Worm (Caenorhabditis elegans) whole organism, L4/young adult: ENCODE results near the gene W04G3.13.

Experiments
- W03F9.2 ChIP-seq: fragments of 150-350 bp; optimal IDR thresholded peaks from 2 replicates; lab custom pipeline; 2014; ENCODE audit warnings: missing biosample characterization, missing genetic modification characterization
- dao-5 ChIP-seq: sonication (generic microtip); optimal IDR thresholded peaks from 2 replicates; lab custom pipeline; 2016; ENCODE audit warnings: missing genotype, missing genetic modification characterization, moderate library complexity, missing compliant biosample characterization
- him-1 ChIP-seq: sonication (generic microtip); optimal IDR thresholded peaks from 2 replicates; lab custom pipeline; 2016; ENCODE audit warnings: missing genotype, missing genetic modification reagents, missing genetic modification characterization, missing compliant biosample characterization

W04G3.13 gene

DNA sequence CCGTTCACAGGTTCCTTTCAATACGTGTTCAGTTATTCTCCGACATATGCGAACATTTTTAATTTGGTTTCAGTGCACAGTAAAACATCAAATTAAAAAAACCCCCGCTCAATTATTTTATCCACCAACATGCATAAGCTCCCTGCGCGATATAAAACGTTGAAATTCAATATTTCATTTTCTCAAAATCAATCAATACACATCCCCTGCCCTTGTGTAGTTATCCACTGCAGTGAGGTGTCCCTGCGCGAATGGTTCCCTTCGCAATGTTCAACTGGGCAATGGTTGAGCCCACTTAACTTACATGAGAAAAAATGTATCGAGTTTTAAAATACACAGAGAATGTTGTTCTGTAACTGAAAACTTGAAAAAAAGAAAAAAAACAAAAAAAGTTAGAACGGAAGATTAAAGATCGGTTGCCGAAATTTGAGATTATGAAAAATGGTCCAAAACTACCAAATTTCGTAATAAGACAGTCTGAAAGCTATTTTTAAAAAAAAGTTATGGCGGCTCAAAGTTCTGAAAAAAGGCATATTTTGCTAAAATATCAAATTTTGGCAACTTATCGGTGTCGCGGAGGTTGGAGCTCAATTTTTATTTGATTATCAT lies 14.5 kb upstream of the W04G3.13 start:
- peak; percentile 100 for TF ChIP-seq him-1 (tag; lab: Kevin White, UChicago)
- peak; percentile 98 for TF ChIP-seq W03F9.2 (tag; lab: Kevin White, UChicago)
- peak; percentile 95 for TF ChIP-seq dao-5 (tag; lab: Kevin White, UChicago)

ce11 chrX:11088952-11089351 lies 9.4 kb upstream of the W04G3.13 start, which contains the start of gene W04G3.11:
W04G3.11 (plus strand) TSS chrX:11089195.
- no peak for TF ChIP-seq W03F9.2 (tag; lab: Kevin White, UChicago)
- no peak for TF ChIP-seq him-1 (tag; lab: Kevin White, UChicago)
- TF ChIP-seq dao-5 (tag; lab: Kevin White, UChicago) = no peak

DNA sequence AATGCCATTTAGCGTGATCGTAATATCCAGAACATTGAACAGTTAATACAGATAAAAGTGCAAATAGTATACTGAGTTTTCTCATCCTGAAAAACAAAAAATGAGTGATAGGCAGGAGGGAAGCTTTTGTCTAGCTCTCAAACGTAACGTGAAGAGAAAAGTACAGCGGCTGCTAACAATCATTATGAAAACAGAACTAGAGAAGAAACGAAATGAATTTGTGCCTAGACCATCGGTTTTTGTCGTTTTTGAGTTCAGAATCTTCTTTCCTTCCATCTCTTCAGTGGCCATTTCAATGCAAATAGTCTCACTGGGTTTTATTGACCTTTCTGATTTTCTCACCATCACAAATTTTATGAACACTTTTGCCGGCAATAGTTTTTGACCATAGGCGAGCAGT lies 5.6 kb upstream of the W04G3.13 start, which contains the start of gene W04G3.7:
W04G3.7 (minus strand) TSS at position 101 of the 400 bp plus-strand sequence.
- TF ChIP-seq him-1 (tag; lab: Kevin White, UChicago) (no peak), W03F9.2 (tag; lab: Kevin White, UChicago) (no peak), dao-5 (tag; lab: Kevin White, UChicago) (no peak)

- TF ChIP-seq W03F9.2 (tag; lab: Kevin White, UChicago) = no peak
- no peak for TF ChIP-seq him-1 (tag; lab: Kevin White, UChicago)
- no peak for TF ChIP-seq dao-5 (tag; lab: Kevin White, UChicago)
Observed at ce11 chrX:11080170-11080728, 682 bp upstream of the W04G3.13 start, which contains the start of gene sulp-7. sulp-7 (plus strand) TSS chrX:11080678.

ce11 chrX:11078150-11078549 lies 1.4 kb downstream of the W04G3.13 start, which contains the start of gene W04G3.10:
W04G3.10 (minus strand) TSS chrX:11078250.
- TF ChIP-seq him-1 (tag; lab: Kevin White, UChicago) (no peak), W03F9.2 (tag; lab: Kevin White, UChicago) (no peak), dao-5 (tag; lab: Kevin White, UChicago) (no peak)

ce11 chrX:11076491-11076890 lies 3.1 kb downstream of the W04G3.13 start, which contains the start of gene W04G3.12:
W04G3.12 (minus strand) TSS chrX:11076801.
- no peak for TF ChIP-seq dao-5 (tag; lab: Kevin White, UChicago)
- no peak for TF ChIP-seq him-1 (tag; lab: Kevin White, UChicago)
- no peak for TF ChIP-seq W03F9.2 (tag; lab: Kevin White, UChicago)

- no peak for TF ChIP-seq dao-5 (tag; lab: Kevin White, UChicago)
- TF ChIP-seq him-1 (tag; lab: Kevin White, UChicago) = no peak
- TF ChIP-seq W03F9.2 (tag; lab: Kevin White, UChicago) = no peak
Observed at ce11 chrX:11073358-11073757, 6.2 kb downstream of the W04G3.13 start, which contains the start of gene W04G3.5. W04G3.5 (plus strand) TSS chrX:11073658.

DNA sequence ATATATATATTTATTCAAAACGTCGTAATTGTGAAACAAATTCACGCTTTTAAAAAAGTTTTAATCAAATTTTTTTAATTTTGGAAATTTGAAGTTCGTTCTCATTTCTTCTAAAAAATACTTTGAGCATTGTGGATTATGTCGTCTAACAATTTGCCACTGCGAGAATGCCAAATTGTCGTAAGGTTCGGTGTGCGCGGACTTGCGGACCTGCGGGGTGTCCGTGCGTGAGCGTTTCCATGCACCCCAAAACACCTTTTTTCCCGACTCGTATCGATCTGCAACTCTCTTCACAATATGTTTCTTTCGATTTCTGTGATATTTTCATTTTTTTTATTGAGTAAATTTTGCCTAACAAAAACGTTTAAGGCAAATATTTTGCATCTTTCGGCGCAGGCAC lies 6.9 kb downstream of the W04G3.13 start:
- no peak for TF ChIP-seq W03F9.2 (tag; lab: Kevin White, UChicago)
- TF ChIP-seq dao-5 (tag; lab: Kevin White, UChicago) = no peak
- TF ChIP-seq him-1 (tag; lab: Kevin White, UChicago) = no peak

DNA sequence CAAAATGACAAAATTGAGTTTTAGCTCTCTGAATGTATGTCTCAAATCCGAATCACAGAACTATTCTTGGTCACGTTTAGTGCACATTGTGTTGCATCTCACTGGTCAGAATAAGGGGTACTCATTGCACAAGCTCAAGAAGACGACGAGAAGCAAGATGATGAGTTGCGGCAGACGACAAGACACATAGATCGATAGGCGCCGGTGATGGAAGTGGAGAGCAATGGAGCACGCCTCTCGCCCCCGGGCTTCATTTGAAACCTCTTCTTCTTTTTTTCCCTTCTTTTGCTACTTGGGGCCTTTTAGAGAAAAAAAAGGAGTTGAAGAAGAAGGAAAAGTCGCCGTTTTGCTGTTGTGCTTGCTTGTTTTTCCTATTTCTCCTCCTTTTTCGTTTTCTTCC lies 11.2 kb downstream of the W04G3.13 start, which contains the start of gene apt-9:
apt-9 (plus strand) TSS at position 194 of the 400 bp plus-strand sequence.
- TF ChIP-seq W03F9.2 (tag; lab: Kevin White, UChicago) (no peak), him-1 (tag; lab: Kevin White, UChicago) (no peak), dao-5 (tag; lab: Kevin White, UChicago) (no peak)

ce11 chrX:11067256-11067655 lies 12.3 kb downstream of the W04G3.13 start:
- TF ChIP-seq W03F9.2 (tag; lab: Kevin White, UChicago) (no peak), him-1 (tag; lab: Kevin White, UChicago) (no peak), dao-5 (tag; lab: Kevin White, UChicago) (no peak)

DNA sequence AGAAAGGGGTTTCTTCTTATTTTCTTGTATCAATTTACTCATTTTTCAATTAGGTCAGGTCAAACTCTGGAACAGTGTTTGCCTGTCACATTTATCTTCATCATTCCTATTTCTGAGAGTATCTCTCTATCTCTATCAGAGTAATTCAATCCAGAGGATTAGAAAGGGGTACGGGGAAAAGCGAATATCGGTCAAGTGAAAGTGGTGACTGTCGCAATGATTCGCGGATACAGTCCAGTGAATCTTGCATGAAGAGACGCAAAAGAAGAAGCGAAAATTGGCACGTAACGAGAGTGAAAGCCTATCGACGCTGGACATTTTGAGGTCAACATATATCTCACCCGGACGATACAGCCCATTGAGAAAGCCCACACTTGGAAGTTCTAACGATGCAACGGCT lies 14.8 kb downstream of the W04G3.13 start, which contains the start of gene lpr-4:
lpr-4 (plus strand) TSS at position 328 of the 400 bp plus-strand sequence.
- TF ChIP-seq W03F9.2 (tag; lab: Kevin White, UChicago) (no peak), him-1 (tag; lab: Kevin White, UChicago) (no peak), dao-5 (tag; lab: Kevin White, UChicago) (no peak)

DNA sequence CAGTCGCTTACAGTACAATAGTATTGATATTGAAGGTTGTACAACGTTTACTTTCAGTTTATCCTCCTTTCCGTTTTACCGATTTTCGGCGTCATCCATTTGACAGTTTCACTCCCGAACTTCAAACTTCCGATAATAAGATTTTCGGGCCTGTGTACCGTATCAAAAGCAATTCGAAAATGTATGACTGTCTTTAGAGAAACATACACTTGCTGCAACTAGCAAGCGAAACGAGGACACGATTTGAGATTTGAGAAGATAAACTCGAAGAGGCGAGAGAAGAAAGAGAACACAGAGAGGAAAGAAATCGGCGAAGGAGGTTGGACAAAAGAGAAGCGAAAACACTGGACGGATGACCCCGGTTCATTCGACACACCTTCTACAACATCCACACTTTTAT lies 17.7 kb downstream of the W04G3.13 start, which contains the start of gene lpr-5:
lpr-5 (plus strand) TSS at position 220 of the 400 bp plus-strand sequence.
- TF ChIP-seq W03F9.2 (tag; lab: Kevin White, UChicago) (no peak), dao-5 (tag; lab: Kevin White, UChicago) (no peak), him-1 (tag; lab: Kevin White, UChicago) (no peak)

DNA sequence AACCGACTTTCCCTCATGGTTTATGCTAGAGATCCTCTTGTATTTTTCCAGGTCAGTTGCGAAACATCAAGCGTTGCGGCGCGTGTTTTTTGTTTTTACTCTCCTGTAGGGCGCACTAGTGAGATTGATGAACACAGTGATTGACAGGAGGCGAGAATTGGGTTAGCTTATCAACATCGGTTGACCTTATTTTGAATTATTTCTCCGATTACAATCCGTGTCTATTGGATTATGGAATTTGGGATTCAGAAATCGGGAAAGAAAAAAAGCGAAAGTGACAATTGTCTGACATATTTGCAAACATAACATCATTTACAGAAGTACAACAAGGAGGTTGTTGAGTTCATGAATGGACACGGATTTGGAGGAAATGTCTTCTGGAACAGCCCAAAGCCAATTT lies 18.6 kb downstream of the W04G3.13 start:
- TF ChIP-seq him-1 (tag; lab: Kevin White, UChicago) (no peak), dao-5 (tag; lab: Kevin White, UChicago) (no peak), W03F9.2 (tag; lab: Kevin White, UChicago) (no peak)
